Worm (Caenorhabditis elegans): ENCODE data around the gene sru-6.
A peak's percentile ranks its signal among the peaks of the same experiment; 100 is the strongest.

Gene sru-6

DNA sequence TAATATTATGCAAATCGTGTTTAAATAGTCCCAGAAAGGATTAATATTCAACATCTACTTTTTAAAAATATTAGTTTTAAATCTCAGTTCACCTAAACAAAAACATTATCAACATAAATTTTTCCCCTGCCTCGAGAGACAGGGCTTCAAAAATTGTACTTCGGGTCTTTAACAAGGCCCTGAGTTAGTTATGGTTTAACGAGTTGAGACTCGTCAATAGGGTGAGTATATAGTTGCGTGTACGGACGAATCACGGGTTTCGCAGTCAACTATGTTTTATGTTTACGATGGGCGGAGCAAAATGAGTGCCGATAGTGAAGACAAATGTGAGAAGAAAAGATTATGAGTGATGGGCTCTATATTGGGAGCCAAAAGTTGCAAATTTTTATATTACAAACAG lies 21.2 kb downstream of the sru-6 start (continued):
- TF ChIP-seq lin-29 (GFP tag; IDR thresholded peaks at IDR 0.05) (no peak), zag-1 (tag; optimal IDR thresholded peaks at IDR 0.05) (no peak), F49E8.2 (tag; optimal IDR thresholded peaks at IDR 0.05; ENCODE audit: borderline replicate concordance) (no peak), fkh-10 (GFP tag; optimal IDR thresholded peaks at IDR 0.05) (no peak), nhr-28 (tag; optimal IDR thresholded peaks at IDR 0.05) (no peak), fos-1 (tag; optimal IDR thresholded peaks at IDR 0.05) (no peak), ceh-82 (tag; optimal IDR thresholded peaks at IDR 0.05) (no peak), lin-1 (GFP tag; IDR thresholded peaks at IDR 0.05) (no peak), egl-27 (tag; optimal IDR thresholded peaks at IDR 0.05) (no peak), pqm-1 (tag; optimal IDR thresholded peaks at IDR 0.05) (peak; percentile 8), daf-12 (tag; optimal IDR thresholded peaks at IDR 0.05) (no peak), lim-7 (GFP tag; IDR thresholded peaks at IDR 0.05) (no peak), lin-38 (GFP tag; IDR thresholded peaks at IDR 0.05) (peak; percentile 2; the same call in 1 of the 2 replicates), lsy-2 (tag; optimal IDR thresholded peaks at IDR 0.05) (no peak), mxl-2 (GFP tag; conservative IDR thresholded peaks at IDR 0.05) (no peak), mep-1 (tag; optimal IDR thresholded peaks at IDR 0.05) (no peak), jun-1 (tag; optimal IDR thresholded peaks at IDR 0.05) (no peak), F44E2.7 (GFP tag; IDR thresholded peaks at IDR 0.05) (no peak)

DNA sequence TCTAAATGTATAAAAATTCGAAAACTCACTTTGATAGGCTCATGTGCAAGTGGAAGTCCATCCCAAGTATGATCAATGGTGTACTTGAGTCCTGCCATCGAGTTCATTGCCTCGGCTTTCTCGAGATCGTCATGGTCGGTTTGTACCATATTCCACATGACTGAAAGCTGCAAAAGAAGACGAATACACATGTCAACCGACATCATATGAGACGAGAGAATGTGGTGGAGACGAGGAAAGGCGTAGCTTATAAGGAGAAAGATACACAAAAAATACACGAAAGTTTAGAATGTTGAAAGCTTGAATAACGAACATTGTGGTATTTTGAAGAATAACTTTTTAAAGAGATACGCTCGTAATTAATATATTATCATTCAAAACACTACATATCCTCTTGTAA lies 22.4 kb downstream of the sru-6 start, which contains the start of gene C33A12.3:
Gene C33A12.3, minus strand, starts transcription at position 167 of the 400 bp plus-strand sequence.
- TF ChIP-seq hlh-30 (tag; optimal IDR thresholded peaks at IDR 0.05; ENCODE audit: insufficient read depth) (peak; percentile 58), lin-1 (GFP tag; IDR thresholded peaks at IDR 0.05) (no peak)

DNA sequence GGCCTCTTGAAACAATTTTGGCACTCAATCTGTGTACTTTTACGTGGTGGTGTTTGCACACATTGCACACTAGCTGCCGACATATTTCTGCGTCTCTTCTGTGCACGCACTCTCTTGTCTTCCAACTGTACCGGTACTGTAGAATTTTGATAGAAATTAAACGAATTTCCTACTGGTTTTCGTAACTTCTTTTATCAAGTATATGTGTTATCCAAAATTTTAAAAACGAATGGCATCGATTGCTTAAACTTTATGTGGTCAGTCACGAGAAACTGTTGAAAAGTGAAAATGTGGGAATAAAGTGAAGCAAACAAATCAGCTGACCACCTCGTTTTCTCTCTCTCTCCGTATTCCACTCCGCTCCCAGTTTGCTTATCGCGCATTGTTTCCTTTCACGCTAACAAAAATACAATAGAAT lies 22.9 kb downstream of the sru-6 start:
- TF ChIP-seq nhr-10 (tag; optimal IDR thresholded peaks at IDR 0.05) (no peak), ceh-82 (tag; optimal IDR thresholded peaks at IDR 0.05) (no peak), nhr-28 (tag; optimal IDR thresholded peaks at IDR 0.05) (peak; percentile 83), mep-1 (tag; optimal IDR thresholded peaks at IDR 0.05) (peak; percentile 28), lin-29 (GFP tag; IDR thresholded peaks at IDR 0.05) (no peak), nhr-237 (tag; optimal IDR thresholded peaks at IDR 0.05) (no peak), lin-38 (GFP tag; IDR thresholded peaks at IDR 0.05) (peak; percentile 26; the same call in 1 of the 2 replicates), set-16 (GFP tag; IDR thresholded peaks at IDR 0.05) (no peak), dve-1 (tag; optimal IDR thresholded peaks at IDR 0.05; ENCODE audit: insufficient read depth) (peak; percentile 70), duxl-1 (tag; optimal IDR thresholded peaks at IDR 0.05; ENCODE audit: poor library complexity) (peak; percentile 46), hlh-11 (tag; optimal IDR thresholded peaks at IDR 0.05) (peak; percentile 92), mdl-1 (tag; optimal IDR thresholded peaks at IDR 0.05) (peak in 1 of 2 experiments; percentile 72), arid-1 (GFP tag; conservative IDR thresholded peaks at IDR 0.05) (no peak), pha-4 (GFP tag; IDR thresholded peaks at IDR 0.05) (0 out of 2 replicates have a peak, but pooled peaks have one; percentile 35), pha-4 (tag; optimal IDR thresholded peaks at IDR 0.05) (no peak), nhr-48 (tag; optimal IDR thresholded peaks at IDR 0.05) (peak; percentile 83), snpc-4 (tag; optimal IDR thresholded peaks at IDR 0.05) (peak; percentile 67), F26F4.8 (GFP tag; conservative IDR thresholded peaks at IDR 0.05) (no peak), lsy-2 (tag; optimal IDR thresholded peaks at IDR 0.05) (peak in 1 of 2 experiments; percentile 51), egl-27 (tag; optimal IDR thresholded peaks at IDR 0.05) (no peak), vab-7 (GFP tag; IDR thresholded peaks at IDR 0.05) (no peak), Y48G9A.11 (GFP tag; IDR thresholded peaks at IDR 0.05) (0 out of 2 replicates have a peak, but pooled peaks have one; percentile 53), mes-2 (tag; optimal IDR thresholded peaks at IDR 0.05; ENCODE audit: poor library complexity, severe bottlenecking) (peak; percentile 45), T20F7.1 (GFP tag; optimal IDR thresholded peaks at IDR 0.05) (peak; percentile 22), pqm-1 (tag; optimal IDR thresholded peaks at IDR 0.05) (peak; percentile 38), dpl-1 (GFP tag; optimal IDR thresholded peaks at IDR 0.05) (peak; percentile 22), gei-8 (GFP tag; optimal IDR thresholded peaks at IDR 0.05) (no peak), aha-1 (tag) (peak; percentile 94), hif-1 (tag; optimal IDR thresholded peaks at IDR 0.05) (peak; percentile 19 to 20), nhr-77 (tag; optimal IDR thresholded peaks at IDR 0.05) (peak; percentile 78), jun-1 (tag; optimal IDR thresholded peaks at IDR 0.05) (peak; percentile 9), hlh-30 (tag; optimal IDR thresholded peaks at IDR 0.05; ENCODE audit: insufficient read depth) (peak; percentile 77), mxl-3 (GFP tag; optimal IDR thresholded peaks at IDR 0.05) (peak; percentile 74), daf-16 (GFP tag; optimal IDR thresholded peaks at IDR 0.05) (no peak), daf-16 (tag; optimal IDR thresholded peaks at IDR 0.05) (peak; percentile 78), lin-13 (GFP tag; optimal IDR thresholded peaks at IDR 0.05) (peak; percentile 19), dmd-6 (GFP tag; IDR thresholded peaks at IDR 0.05) (peak; percentile 60)

Data from whole organism, L4 larva.